Fruit fly (Drosophila melanogaster) whole organism, embryonic: Measurements from ENCODE around the gene CG14282.

Experiments
- Aef1 ChIP-seq: fragments of 200-800 bp; sonication (Bioruptor generic); IDR thresholded peaks from 3 replicates; pipeline ENCODE4 v1.3.6; 2022; ENCODE audit warnings: missing biosample characterization, missing genetic modification characterization
- CG11085 ChIP-seq: fragments of 200-800 bp; sonication (Bioruptor generic); IDR thresholded peaks from 2 replicates; pipeline ENCODE4 v1.3.6; 2022; ENCODE audit warnings: missing biosample characterization, missing genetic modification characterization
- CG32767 ChIP-seq: fragments of 200-800 bp; sonication (Bioruptor generic); IDR thresholded peaks from 2 replicates; pipeline ENCODE4 v1.3.6; 2022; ENCODE audit warnings: missing biosample characterization, missing genetic modification characterization
- CG8765 ChIP-seq: fragments of 200-800 bp; sonication (Bioruptor generic); IDR thresholded peaks from 2 replicates; pipeline ENCODE4 v1.3.6; 2022; ENCODE audit warnings: missing biosample characterization, missing genetic modification characterization
- CG9215 ChIP-seq: fragments of 200-800 bp; sonication (Bioruptor generic); IDR thresholded peaks from 2 replicates; pipeline ENCODE4 v1.3.6; 2022; ENCODE audit warnings: missing biosample characterization, missing genetic modification characterization
- br ChIP-seq: fragments of >200 bp; optimal IDR thresholded peaks from 2 replicates; lab custom pipeline; 2017
- hkb ChIP-seq, 2 experiments: fragments of 200-800 bp in 1 of 2; fragments of >200 bp in 1 of 2; sonication (Bioruptor generic) in 1 of 2; IDR thresholded peaks in 1 of 2; optimal IDR thresholded peaks in 1 of 2; 2 replicates each; pipeline versions ENCODE4 v1.3.6 to Lab custom; 2017 to 2022; ENCODE audit warnings: missing biosample characterization in 1 of 2, missing genetic modification characterization in 1 of 2
- tll ChIP-seq, 2 experiments: fragments of 200-800 bp in 1 of 2; fragments of >200 bp in 1 of 2; sonication (Bioruptor generic) in 1 of 2; optimal IDR thresholded peaks; 2 replicates each; lab custom pipeline; 2017 to 2019; ENCODE audit warnings: missing biosample characterization in 2 of 2, missing genetic modification characterization in 2 of 2, mild to moderate bottlenecking in 1 of 2, moderate library complexity in 1 of 2

DNA sequence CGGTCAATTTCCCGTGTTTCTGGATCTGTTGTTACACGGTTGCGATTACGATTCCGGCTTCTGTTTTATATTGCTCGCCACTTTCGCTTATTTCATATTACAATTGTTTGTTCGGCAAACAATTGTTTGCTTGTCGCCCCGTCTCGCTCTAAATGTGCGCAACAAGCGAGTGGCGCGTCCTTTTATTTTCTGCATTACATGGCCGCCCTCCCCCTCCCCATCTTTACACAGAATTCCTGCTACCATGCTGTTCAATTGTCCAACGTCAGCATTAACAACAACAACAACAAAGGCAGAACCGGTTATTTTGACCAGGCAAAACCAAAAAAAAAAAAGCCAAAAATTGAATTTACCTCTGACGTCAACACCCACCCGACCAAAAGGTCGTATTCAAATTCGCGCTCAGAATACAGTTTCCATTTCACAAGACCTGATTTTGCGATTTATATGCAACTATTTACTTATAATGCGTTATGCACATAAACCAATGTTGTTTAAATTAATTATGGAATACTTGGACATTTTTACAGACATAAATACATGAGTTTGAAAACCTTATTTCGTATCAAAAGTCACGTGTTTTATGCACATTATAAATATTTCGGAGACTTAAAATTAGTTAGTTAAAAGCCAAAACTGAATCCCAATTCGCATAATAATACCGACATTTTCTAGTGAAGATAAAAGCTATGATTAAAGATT lies 10.6 kb upstream of the CG14282 start:
- TF ChIP-seq hkb (optimal IDR thresholded peaks at IDR 0.05; lab: Kevin White, UChicago), result no peak
- TF ChIP-seq hkb (GFP tag; IDR thresholded peaks at IDR 0.05; lab: Robert Waterston, UW), result no peak
- TF ChIP-seq CG32767 (GFP tag; lab: Robert Waterston, UW), result no peak; the same call in 1 of the 2 replicates
- no peak for TF ChIP-seq tll (GFP tag; optimal IDR thresholded peaks at IDR 0.05; lab: Kevin White, UChicago)
- TF ChIP-seq CG11085 (GFP tag; lab: Robert Waterston, UW), result no peak
- no peak for TF ChIP-seq CG8765 (GFP tag; lab: Robert Waterston, UW)
- TF ChIP-seq Aef1, result no peak
- no peak for TF ChIP-seq CG9215 (GFP tag; lab: Robert Waterston, UW)
- TF ChIP-seq br, result no peak
